Worm (Caenorhabditis elegans) whole organism, L3 larva: ENCODE data around the gene Y51H4A.936.

Source experiments
- ama-1 ChIP-seq: fragments of 150-350 bp; optimal IDR thresholded peaks from 2 replicates; lab custom pipeline; 2018
- daf-12 ChIP-seq: fragments of 150-350 bp; optimal IDR thresholded peaks from 2 replicates; lab custom pipeline; 2014; ENCODE audit warnings: missing biosample characterization, missing genetic modification reagents, missing genetic modification characterization
- elt-1 ChIP-seq: fragments of 150-350 bp; optimal IDR thresholded peaks from 2 replicates; lab custom pipeline; 2014; ENCODE audit warnings: missing biosample characterization, missing genetic modification characterization
- elt-2 ChIP-seq: sonication (generic microtip); optimal IDR thresholded peaks from 2 replicates; lab custom pipeline; 2016; ENCODE audit warnings: missing genetic modification reagents, mild to moderate bottlenecking, missing genetic modification characterization, missing compliant biosample characterization
- lsy-12 ChIP-seq: sonication (generic microtip); optimal IDR thresholded peaks from 2 replicates; lab custom pipeline; 2016; ENCODE audit warnings: mild to moderate bottlenecking, missing genetic modification characterization, missing compliant biosample characterization
- nfya-1 ChIP-seq: sonication (generic microtip); optimal IDR thresholded peaks from 2 replicates; lab custom pipeline; 2017; ENCODE audit warnings: missing genetic modification characterization, mild to moderate bottlenecking, missing compliant biosample characterization, antibody characterized with exemption, moderate library complexity; ENCODE audit not compliant: insufficient read depth
- snpc-4 ChIP-seq: fragments of 150-350 bp; optimal IDR thresholded peaks from 2 replicates; lab custom pipeline; 2014; ENCODE audit warnings: missing biosample characterization, missing genetic modification characterization
- unc-39 ChIP-seq: sonication (generic microtip); optimal IDR thresholded peaks from 4 replicates; lab custom pipeline; 2017; ENCODE audit warnings: missing biosample characterization, missing genetic modification characterization
- unc-62 ChIP-seq: fragments of 150-350 bp; sonication (generic microtip); optimal IDR thresholded peaks from 4 replicates; lab custom pipeline; 2014; ENCODE audit warnings: missing biosample characterization, missing genetic modification reagents, missing genetic modification characterization

- no peak for TF ChIP-seq unc-62
- no peak for TF ChIP-seq ama-1 (lab: Kevin White, UChicago)
- TF ChIP-seq lsy-12 (tag; lab: Kevin White, UChicago) = no peak
- TF ChIP-seq elt-1 (tag; lab: Kevin White, UChicago) = no peak
- no peak for TF ChIP-seq nfya-1 (tag; lab: Kevin White, UChicago)
- no peak for TF ChIP-seq snpc-4 (tag; lab: Kevin White, UChicago)
- no peak for TF ChIP-seq daf-12
- TF ChIP-seq elt-2 (tag; lab: Kevin White, UChicago) = no peak
- no peak for TF ChIP-seq unc-39 (tag; lab: Kevin White, UChicago)
These were observed 16.5 kb downstream of the Y51H4A.936 start for ce11 chrIV:16645492-16646191.
